Worm (Caenorhabditis elegans) whole organism, L1 larva: ENCODE results near the gene ced-7.

Experiments
- F16B12.6 ChIP-seq: fragments of 150-350 bp; optimal IDR thresholded peaks from 2 replicates; lab custom pipeline; 2014; ENCODE audit warnings: missing biosample characterization, missing genetic modification characterization
- aly-2 ChIP-seq: fragments of 150-350 bp; optimal IDR thresholded peaks from 2 replicates; lab custom pipeline; 2014; ENCODE audit warnings: missing biosample characterization, missing genetic modification characterization
- blmp-1 ChIP-seq: fragments of 150-350 bp; optimal IDR thresholded peaks from 2 replicates; lab custom pipeline; 2014; ENCODE audit warnings: missing biosample characterization, missing genetic modification characterization
- ceh-90 ChIP-seq: sonication (generic microtip); optimal IDR thresholded peaks from 2 replicates; lab custom pipeline; 2016; ENCODE audit warnings: missing genetic modification characterization, missing compliant biosample characterization
- ces-1 ChIP-seq: fragments of 150-350 bp; optimal IDR thresholded peaks from 2 replicates; lab custom pipeline; 2014; ENCODE audit warnings: missing biosample characterization, missing genetic modification reagents, missing genetic modification characterization
- efl-1 ChIP-seq, 4 experiments: fragments of 150-350 bp; optimal IDR thresholded peaks in 3 of 4; peaks in 1 of 4; 1 replicate in 1 of 4; 2 replicates in 3 of 4; lab custom pipeline; 2014; ENCODE audit warnings: missing biosample characterization in 2 of 4, missing genetic modification characterization in 2 of 4, missing genetic modification reagents in 2 of 4
- egl-27 ChIP-seq, 2 experiments: fragments of 150-350 bp in 1 of 2; sonication (generic microtip); optimal IDR thresholded peaks; 3 replicates each; lab custom pipeline; 2017 to 2018; ENCODE audit warnings: missing biosample characterization in 2 of 2, missing genetic modification characterization in 2 of 2, missing genetic modification reagents in 2 of 2
- mdl-1 ChIP-seq, 2 experiments: fragments of 150-350 bp; optimal IDR thresholded peaks; 2 replicates each; lab custom pipeline; 2014 to 2017; ENCODE audit warnings: missing biosample characterization in 2 of 2, missing genetic modification characterization in 2 of 2, inconsistent platforms in 1 of 2
- nhr-237 ChIP-seq: fragments of 150-350 bp; optimal IDR thresholded peaks from 2 replicates; lab custom pipeline; 2014; ENCODE audit warnings: missing biosample characterization, missing genetic modification characterization
- nhr-84 ChIP-seq: sonication (generic microtip); optimal IDR thresholded peaks from 2 replicates; lab custom pipeline; 2017; ENCODE audit warnings: missing biosample characterization, missing genetic modification characterization
- pqm-1 ChIP-seq: sonication (generic microtip); optimal IDR thresholded peaks from 3 replicates; lab custom pipeline; 2017; ENCODE audit warnings: missing biosample characterization, missing genetic modification characterization
- unc-130 ChIP-seq: fragments of 150-350 bp; optimal IDR thresholded peaks from 2 replicates; lab custom pipeline; 2017; ENCODE audit warnings: missing biosample characterization, missing genetic modification characterization, inconsistent platforms
- unc-62 ChIP-seq: fragments of 150-350 bp; optimal IDR thresholded peaks from 2 replicates; lab custom pipeline; 2014; ENCODE audit warnings: missing biosample characterization, missing genetic modification reagents, missing genetic modification characterization

- no peak for TF ChIP-seq mdl-1 (tag; optimal IDR thresholded peaks at IDR 0.05; lab: Kevin White, UChicago)
- TF ChIP-seq ceh-90 (tag; lab: Kevin White, UChicago), result no peak
- no peak for TF ChIP-seq nhr-84 (tag; lab: Kevin White, UChicago)
- no peak for TF ChIP-seq blmp-1 (tag; lab: Kevin White, UChicago)
- TF ChIP-seq unc-62 (GFP tag; lab: Kevin White, UChicago), result no peak
- TF ChIP-seq efl-1 (optimal IDR thresholded peaks at IDR 0.05; lab: Kevin White, UChicago), result no peak
- no peak for TF ChIP-seq efl-1 (GFP tag; optimal IDR thresholded peaks at IDR 0.05 in 1 of 2; lab: Kevin White, UChicago)
- no peak for TF ChIP-seq ces-1 (GFP tag; lab: Kevin White, UChicago)
- TF ChIP-seq unc-130 (tag; lab: Kevin White, UChicago), result no peak
- TF ChIP-seq aly-2 (tag; lab: Kevin White, UChicago), result no peak
- TF ChIP-seq egl-27 (tag; optimal IDR thresholded peaks at IDR 0.05; lab: Kevin White, UChicago), result no peak
- no peak for TF ChIP-seq F16B12.6 (tag; lab: Kevin White, UChicago)
- no peak for TF ChIP-seq nhr-237 (tag; lab: Kevin White, UChicago)
- no peak for TF ChIP-seq pqm-1 (tag; lab: Kevin White, UChicago)
Observed at ce11 chrIII:9608650-9609049, 28.8 kb upstream of the ced-7 start, which contains the start of gene clec-161.
